Worm (Caenorhabditis elegans) whole organism, L2 larva: ENCODE data around the gene sma-10.

Source experiments
- Y55F3AM.14 ChIP-seq: fragments of 200-800 bp; sonication (Bioruptor generic); optimal IDR thresholded peaks from 2 replicates; lab custom pipeline; 2018; ENCODE audit warnings: mild to moderate bottlenecking, missing genetic modification characterization, missing compliant biosample characterization
- alr-1 ChIP-seq: fragments of 150-350 bp; optimal IDR thresholded peaks from 2 replicates; lab custom pipeline; 2014; ENCODE audit warnings: missing biosample characterization, missing genetic modification characterization
- aly-2 ChIP-seq: fragments of 150-350 bp; optimal IDR thresholded peaks from 2 replicates; lab custom pipeline; 2014; ENCODE audit warnings: missing biosample characterization, missing genetic modification characterization
- ama-1 ChIP-seq: fragments of 150-350 bp; optimal IDR thresholded peaks from 2 replicates; lab custom pipeline; 2018; ENCODE audit warnings: inconsistent platforms
- ceh-82 ChIP-seq: fragments of 150-350 bp; optimal IDR thresholded peaks from 2 replicates; lab custom pipeline; 2014; ENCODE audit warnings: missing biosample characterization, missing genetic modification characterization
- crh-2 ChIP-seq: sonication (generic microtip); optimal IDR thresholded peaks from 2 replicates; lab custom pipeline; 2017; ENCODE audit warnings: missing biosample characterization, missing genetic modification characterization
- fos-1 ChIP-seq: fragments of 150-350 bp; optimal IDR thresholded peaks from 2 replicates; lab custom pipeline; 2014; ENCODE audit warnings: missing biosample characterization, missing genetic modification characterization
- gmeb-1 ChIP-seq: fragments of 150-350 bp; optimal IDR thresholded peaks from 2 replicates; lab custom pipeline; 2014; ENCODE audit warnings: missing biosample characterization, missing genetic modification characterization
- lin-11 ChIP-seq: fragments of 150-350 bp; sonication (generic microtip); optimal IDR thresholded peaks from 2 replicates; lab custom pipeline; 2014; ENCODE audit warnings: missing biosample characterization, missing genetic modification characterization, inconsistent platforms, mixed read lengths
- lin-39 ChIP-seq: fragments of 150-350 bp; optimal IDR thresholded peaks from 2 replicates; lab custom pipeline; 2014; ENCODE audit warnings: missing biosample characterization, missing genetic modification reagents, missing genetic modification characterization
- lsy-2 ChIP-seq, 2 experiments: fragments of 150-350 bp in 1 of 2; sonication (generic microtip) in 1 of 2; optimal IDR thresholded peaks; 2 replicates each; lab custom pipeline; 2014 to 2017; ENCODE audit warnings: missing biosample characterization in 2 of 2, missing genetic modification characterization in 2 of 2
- mab-5 ChIP-seq: fragments of 150-350 bp; optimal IDR thresholded peaks from 2 replicates; lab custom pipeline; 2014; ENCODE audit warnings: missing biosample characterization, missing genetic modification characterization
- mdl-1 ChIP-seq, 2 experiments: fragments of 150-350 bp in 1 of 2; sonication (generic microtip) in 1 of 2; optimal IDR thresholded peaks; 2 replicates each; lab custom pipeline; 2017; ENCODE audit warnings: missing biosample characterization in 2 of 2, missing genetic modification characterization in 2 of 2
- nhr-10 ChIP-seq: sonication (generic microtip); optimal IDR thresholded peaks from 2 replicates; lab custom pipeline; 2017; ENCODE audit warnings: missing biosample characterization, missing genetic modification characterization
- nhr-11 ChIP-seq: fragments of 150-350 bp; optimal IDR thresholded peaks from 2 replicates; lab custom pipeline; 2014; ENCODE audit warnings: missing biosample characterization, missing genetic modification characterization
- nhr-12 ChIP-seq: fragments of 150-350 bp; optimal IDR thresholded peaks from 2 replicates; lab custom pipeline; 2014; ENCODE audit warnings: missing biosample characterization, missing genetic modification characterization
- nhr-129 ChIP-seq: fragments of 150-350 bp; optimal IDR thresholded peaks from 2 replicates; lab custom pipeline; 2014; ENCODE audit warnings: missing biosample characterization, missing genetic modification characterization
- nhr-237 ChIP-seq: fragments of 150-350 bp; optimal IDR thresholded peaks from 2 replicates; lab custom pipeline; 2014; ENCODE audit warnings: missing biosample characterization, missing genetic modification characterization
- nhr-25 ChIP-seq: fragments of 150-350 bp; sonication (generic microtip); optimal IDR thresholded peaks from 3 replicates; lab custom pipeline; 2014; ENCODE audit warnings: missing biosample characterization, missing genetic modification characterization
- nhr-77 ChIP-seq: fragments of 150-350 bp; optimal IDR thresholded peaks from 2 replicates; lab custom pipeline; 2014; ENCODE audit warnings: missing biosample characterization, missing genetic modification characterization
- peb-1 ChIP-seq: fragments of 150-350 bp; optimal IDR thresholded peaks from 2 replicates; lab custom pipeline; 2014; ENCODE audit warnings: missing biosample characterization, missing genetic modification characterization
- skn-1 ChIP-seq: sonication (generic microtip); optimal IDR thresholded peaks from 2 replicates; lab custom pipeline; 2017; ENCODE audit warnings: missing biosample characterization, missing genetic modification characterization
- sma-3 ChIP-seq: sonication (generic microtip); optimal IDR thresholded peaks from 2 replicates; lab custom pipeline; 2016; ENCODE audit warnings: missing genetic modification reagents, missing genetic modification characterization, missing compliant biosample characterization
- sma-9 ChIP-seq, 2 experiments: fragments of 150-350 bp in 1 of 2; sonication (generic microtip) in 1 of 2; optimal IDR thresholded peaks; 2 replicates each; lab custom pipeline; 2014 to 2016; ENCODE audit warnings: missing genetic modification characterization in 2 of 2, mild to moderate bottlenecking in 1 of 2, missing biosample characterization in 1 of 2, missing compliant biosample characterization in 1 of 2, missing genetic modification reagents in 1 of 2, moderate library complexity in 1 of 2
- snpc-4 ChIP-seq: fragments of 150-350 bp; optimal IDR thresholded peaks from 2 replicates; lab custom pipeline; 2014; ENCODE audit warnings: missing biosample characterization, missing genetic modification characterization
- unc-39 ChIP-seq: fragments of 150-350 bp; optimal IDR thresholded peaks from 2 replicates; lab custom pipeline; 2014; ENCODE audit warnings: missing biosample characterization, missing genetic modification characterization
- unc-55 ChIP-seq: fragments of 150-350 bp; sonication (generic microtip); optimal IDR thresholded peaks from 3 replicates; lab custom pipeline; 2014; ENCODE audit warnings: missing biosample characterization, missing genetic modification reagents, missing genetic modification characterization
- unc-62 ChIP-seq: fragments of 150-350 bp; optimal IDR thresholded peaks from 2 replicates; lab custom pipeline; 2014; ENCODE audit warnings: missing biosample characterization, missing genetic modification reagents, missing genetic modification characterization
- zag-1 ChIP-seq: fragments of 150-350 bp; optimal IDR thresholded peaks from 2 replicates; lab custom pipeline; 2014; ENCODE audit warnings: missing biosample characterization, missing genetic modification characterization
- ztf-1 ChIP-seq: fragments of 200-800 bp; sonication (Bioruptor generic); conservative IDR thresholded peaks from 2 replicates; pipeline ENCODE4 v1.3.6; 2022; ENCODE audit warnings: missing genetic modification characterization, missing compliant biosample characterization
- ztf-11 ChIP-seq: sonication (generic microtip); optimal IDR thresholded peaks from 2 replicates; lab custom pipeline; 2017; ENCODE audit warnings: missing biosample characterization, missing genetic modification characterization

The sma-10 gene

ce11 chrIV:291851-292367 lies 17.7 kb downstream of the sma-10 start (continued):
- peak; percentile 50 for TF ChIP-seq sma-9 (GFP tag; optimal IDR thresholded peaks at IDR 0.05; lab: Kevin White, UChicago)
- TF ChIP-seq sma-9 (tag; optimal IDR thresholded peaks at IDR 0.05; lab: Kevin White, UChicago), result no peak
- TF ChIP-seq nhr-10, result no peak
- no peak for TF ChIP-seq snpc-4 (tag; lab: Kevin White, UChicago)
- no peak for TF ChIP-seq zag-1

ce11 chrIV:293163-293755 lies 19.0 kb downstream of the sma-10 start:
- TF ChIP-seq peb-1 (no peak), ztf-1 (0 out of 2 replicates have a peak, but pooled peaks have one; percentile 65)

- TF ChIP-seq nhr-237, result no peak
- peak; percentile 46 for TF ChIP-seq ama-1 (lab: Kevin White, UChicago)
Measured at ce11 chrIV:293995-294700, 19.9 kb downstream of the sma-10 start.

- TF ChIP-seq lin-39 (tag; lab: Kevin White, UChicago) (peak; percentile 24), snpc-4 (tag; lab: Kevin White, UChicago) (no peak), Y55F3AM.14 (GFP tag; lab: Kevin White, UChicago) (no peak), mdl-1 (tag; optimal IDR thresholded peaks at IDR 0.05; lab: Kevin White, UChicago) (no peak), nhr-129 (tag; lab: Kevin White, UChicago) (peak; percentile 20), ceh-82 (tag; lab: Kevin White, UChicago) (no peak)
Measured at ce11 chrIV:294737-295136, 20.5 kb downstream of the sma-10 start.

ce11 chrIV:295734-296201 lies 21.5 kb downstream of the sma-10 start:
- TF ChIP-seq gmeb-1 (tag; lab: Kevin White, UChicago) (peak; percentile 38), nhr-25 (tag; lab: Kevin White, UChicago) (no peak), fos-1 (peak; percentile 79), nhr-12 (tag; lab: Kevin White, UChicago) (no peak), lin-11 (no peak), nhr-129 (tag; lab: Kevin White, UChicago) (peak; percentile 14), crh-2 (tag; lab: Kevin White, UChicago) (peak; percentile 66), mdl-1 (tag; optimal IDR thresholded peaks at IDR 0.05; lab: Kevin White, UChicago) (peak in 1 of 2 experiments; percentile 40), sma-9 (GFP tag; optimal IDR thresholded peaks at IDR 0.05; lab: Kevin White, UChicago) (peak; percentile 53), sma-9 (tag; optimal IDR thresholded peaks at IDR 0.05; lab: Kevin White, UChicago) (no peak)
- TF ChIP-seq, all 48 proteins: peak for 6

ce11 chrIV:296849-297248 lies 22.6 kb downstream of the sma-10 start:
- no peak for TF ChIP-seq unc-55 (GFP tag; lab: Kevin White, UChicago)
- peak; percentile 29 for TF ChIP-seq sma-3 (GFP tag; lab: Kevin White, UChicago)
- TF ChIP-seq crh-2 (tag; lab: Kevin White, UChicago), result peak; percentile 71
- TF ChIP-seq snpc-4 (tag; lab: Kevin White, UChicago), result no peak
- TF ChIP-seq gmeb-1 (tag; lab: Kevin White, UChicago), result peak; percentile 70
- peak in 1 of 2 experiments; percentile 13 for TF ChIP-seq lsy-2 (tag; optimal IDR thresholded peaks at IDR 0.05; lab: Kevin White, UChicago)
- peak; percentile 58 for TF ChIP-seq sma-9 (GFP tag; optimal IDR thresholded peaks at IDR 0.05; lab: Kevin White, UChicago)
- no peak for TF ChIP-seq sma-9 (tag; optimal IDR thresholded peaks at IDR 0.05; lab: Kevin White, UChicago)
- peak; percentile 55 for TF ChIP-seq fos-1
- TF ChIP-seq mdl-1 (tag; optimal IDR thresholded peaks at IDR 0.05; lab: Kevin White, UChicago), result peak in 1 of 2 experiments; percentile 25

- TF ChIP-seq nhr-237, result no peak
- no peak for TF ChIP-seq nhr-77
- TF ChIP-seq ztf-11 (tag; lab: Kevin White, UChicago), result no peak
- TF ChIP-seq skn-1 (tag; lab: Kevin White, UChicago), result no peak
- TF ChIP-seq mab-5, result no peak
- no peak for TF ChIP-seq nhr-11 (tag; lab: Kevin White, UChicago)
- no peak for TF ChIP-seq lin-11
- no peak for TF ChIP-seq lsy-2 (tag; optimal IDR thresholded peaks at IDR 0.05; lab: Kevin White, UChicago)
- TF ChIP-seq unc-62 (GFP tag; lab: Kevin White, UChicago), result no peak
- TF ChIP-seq ama-1 (lab: Kevin White, UChicago), result no peak
- no peak for TF ChIP-seq nhr-129 (tag; lab: Kevin White, UChicago)
- TF ChIP-seq alr-1, result no peak
- no peak for TF ChIP-seq aly-2 (tag; lab: Kevin White, UChicago)
- TF ChIP-seq unc-39 (tag; lab: Kevin White, UChicago), result no peak
- no peak for TF ChIP-seq unc-55 (GFP tag; lab: Kevin White, UChicago)
- TF ChIP-seq sma-9 (GFP tag; optimal IDR thresholded peaks at IDR 0.05; lab: Kevin White, UChicago), result no peak
- no peak for TF ChIP-seq sma-9 (tag; optimal IDR thresholded peaks at IDR 0.05; lab: Kevin White, UChicago)
Measured at ce11 chrIV:298204-298603, 24.0 kb downstream of the sma-10 start, which contains the start of gene pnp-1. Gene pnp-1, minus strand, starts transcription at chrIV:298304.
